Fruit fly (Drosophila melanogaster) whole organism, embryonic: Measurements from ENCODE around the gene CG16972.

Experiments used
- CG10462 ChIP-seq: fragments of 200-800 bp; sonication (Bioruptor generic); optimal IDR thresholded peaks from 2 replicates; lab custom pipeline; 2016; ENCODE audit warnings: missing biosample characterization, missing genetic modification characterization
- CG11560 ChIP-seq: fragments of 200-800 bp; sonication (Bioruptor generic); IDR thresholded peaks from 3 replicates; pipeline ENCODE4 v1.3.6; 2022; ENCODE audit warnings: missing biosample characterization, missing genetic modification characterization
- CG12236 ChIP-seq: fragments of 200-800 bp; sonication (Bioruptor generic); optimal IDR thresholded peaks from 2 replicates; lab custom pipeline; 2016; ENCODE audit warnings: missing biosample characterization, missing genetic modification characterization
- CG13296 ChIP-seq: fragments of 200-800 bp; sonication (Bioruptor generic); optimal IDR thresholded peaks from 3 replicates; lab custom pipeline; 2018; ENCODE audit warnings: missing biosample characterization, mild to moderate bottlenecking, missing genetic modification characterization
- CG13424 ChIP-seq: fragments of 200-800 bp; sonication (Bioruptor generic); optimal IDR thresholded peaks from 2 replicates; lab custom pipeline; 2019; ENCODE audit warnings: missing biosample characterization, mild to moderate bottlenecking, missing genetic modification characterization, moderate library complexity
- CG16779 ChIP-seq: fragments of 200-800 bp; sonication (Bioruptor generic); IDR thresholded peaks from 2 replicates; pipeline ENCODE4 v1.3.6; 2022; ENCODE audit warnings: missing biosample characterization, missing genetic modification characterization
- CG17328 ChIP-seq: fragments of 200-800 bp; sonication (Bioruptor generic); IDR thresholded peaks from 2 replicates; pipeline ENCODE4 v1.3.6; 2022; ENCODE audit warnings: missing biosample characterization, missing genetic modification characterization
- CG17612 ChIP-seq: fragments of 200-800 bp; sonication (Bioruptor generic); IDR thresholded peaks from 2 replicates; pipeline ENCODE4 v1.3.6; 2022; ENCODE audit warnings: missing biosample characterization, missing genetic modification characterization
- CG30020 ChIP-seq: fragments of 200-800 bp; optimal IDR thresholded peaks from 2 replicates; lab custom pipeline; 2019; ENCODE audit warnings: missing biosample characterization, mild to moderate bottlenecking, missing genetic modification characterization, moderate library complexity
- CG3281 ChIP-seq: fragments of 200-800 bp; sonication (Bioruptor generic); optimal IDR thresholded peaks from 3 replicates; lab custom pipeline; 2017; ENCODE audit warnings: missing biosample characterization, mild to moderate bottlenecking, missing genetic modification characterization
- CG5953 ChIP-seq: fragments of 200-800 bp; sonication (Bioruptor generic); IDR thresholded peaks from 2 replicates; pipeline ENCODE4 v1.3.6; 2022; ENCODE audit warnings: missing biosample characterization, missing genetic modification characterization
- CG7357 ChIP-seq: fragments of 200-800 bp; sonication (Bioruptor generic); IDR thresholded peaks from 3 replicates; pipeline ENCODE4 v1.3.6; 2022; ENCODE audit warnings: missing biosample characterization, missing genetic modification characterization
- CG8089 ChIP-seq: fragments of 200-800 bp; sonication (Bioruptor generic); optimal IDR thresholded peaks from 3 replicates; lab custom pipeline; 2016; ENCODE audit warnings: missing biosample characterization, missing genetic modification characterization
- CG8290 ChIP-seq, 3 experiments: fragments of 200-800 bp; sonication (Bioruptor generic); optimal IDR thresholded peaks; 2 replicates each; lab custom pipeline; 2016 to 2019; ENCODE audit warnings: missing biosample characterization in 3 of 3, missing genetic modification characterization in 3 of 3, mild to moderate bottlenecking in 2 of 3, moderate library complexity in 1 of 3
- Camta ChIP-seq: fragments of 200-800 bp; sonication (Bioruptor generic); optimal IDR thresholded peaks from 2 replicates; lab custom pipeline; 2016; ENCODE audit warnings: missing biosample characterization, missing genetic modification characterization
- Chrac-16 ChIP-seq: fragments of 200-800 bp; sonication (Bioruptor generic); optimal IDR thresholded peaks from 3 replicates; lab custom pipeline; 2016; ENCODE audit warnings: missing biosample characterization, missing genetic modification characterization
- D19B ChIP-seq: fragments of 200-800 bp; sonication (Bioruptor generic); optimal IDR thresholded peaks from 2 replicates; lab custom pipeline; 2017; ENCODE audit warnings: missing biosample characterization, mild to moderate bottlenecking, missing genetic modification characterization
- Dll ChIP-seq: fragments of 200-800 bp; sonication (Bioruptor generic); IDR thresholded peaks from 4 replicates; pipeline ENCODE4 v1.3.6; 2022; ENCODE audit warnings: missing biosample characterization, missing genetic modification characterization; ENCODE audit not compliant: partially characterized antibody
- HLH3B ChIP-seq: fragments of 200-800 bp; sonication (Bioruptor generic); IDR thresholded peaks from 2 replicates; pipeline ENCODE4 v1.3.6; 2022; ENCODE audit warnings: missing biosample characterization, missing genetic modification characterization
- Hmr ChIP-seq: fragments of 200-800 bp; sonication (Bioruptor generic); optimal IDR thresholded peaks from 3 replicates; lab custom pipeline; 2017; ENCODE audit warnings: mild to moderate bottlenecking, missing biosample characterization, missing genetic modification reagents, missing genetic modification characterization
- Hr3 ChIP-seq: fragments of 200-800 bp; sonication (Bioruptor generic); optimal IDR thresholded peaks from 3 replicates; lab custom pipeline; 2016; ENCODE audit warnings: missing biosample characterization, missing genetic modification characterization
- Lpt ChIP-seq: fragments of >200 bp; optimal IDR thresholded peaks from 2 replicates; lab custom pipeline; 2018; ENCODE audit warnings: missing biosample characterization, missing genetic modification characterization
- Scr ChIP-seq: fragments of 200-800 bp; sonication (Bioruptor generic); IDR thresholded peaks from 2 replicates; pipeline ENCODE4 v1.3.6; 2022; ENCODE audit warnings: missing biosample characterization, missing genetic modification characterization; ENCODE audit not compliant: partially characterized antibody
- Taf1 ChIP-seq: fragments of 200-800 bp; sonication (Bioruptor generic); IDR thresholded peaks from 2 replicates; pipeline ENCODE4 v1.3.6; 2022; ENCODE audit warnings: missing biosample characterization, missing genetic modification characterization
- ab ChIP-seq: fragments of 200-800 bp; sonication (Bioruptor generic); optimal IDR thresholded peaks from 2 replicates; lab custom pipeline; 2016; ENCODE audit warnings: missing biosample characterization, missing genetic modification characterization
- ato ChIP-seq: fragments of 200-800 bp; sonication (Bioruptor generic); IDR thresholded peaks from 2 replicates; pipeline ENCODE4 v1.3.6; 2022; ENCODE audit warnings: missing biosample characterization, missing genetic modification characterization; ENCODE audit not compliant: partially characterized antibody
- gcm2 ChIP-seq: fragments of 200-800 bp; sonication (Bioruptor generic); optimal IDR thresholded peaks from 2 replicates; lab custom pipeline; 2016; ENCODE audit warnings: missing biosample characterization, missing genetic modification characterization
- grn ChIP-seq: fragments of 200-800 bp; sonication (Bioruptor generic); optimal IDR thresholded peaks from 3 replicates; lab custom pipeline; 2017; ENCODE audit warnings: missing biosample characterization, missing genetic modification characterization
- gt ChIP-seq: fragments of 200-800 bp; sonication (Bioruptor generic); IDR thresholded peaks from 2 replicates; pipeline ENCODE4 v1.3.6; 2022; ENCODE audit warnings: missing biosample characterization, missing genetic modification characterization
- hkb ChIP-seq, 2 experiments: fragments of 200-800 bp in 1 of 2; fragments of >200 bp in 1 of 2; sonication (Bioruptor generic) in 1 of 2; IDR thresholded peaks in 1 of 2; optimal IDR thresholded peaks in 1 of 2; 2 replicates each; pipeline versions ENCODE4 v1.3.6 to Lab custom; 2017 to 2022; ENCODE audit warnings: missing biosample characterization in 1 of 2, missing genetic modification characterization in 1 of 2
- kay ChIP-seq: fragments of 200-800 bp; sonication (Bioruptor generic); optimal IDR thresholded peaks from 2 replicates; lab custom pipeline; 2016; ENCODE audit warnings: missing biosample characterization, missing genetic modification characterization
- phol ChIP-seq: fragments of 200-800 bp; sonication (Bioruptor generic); optimal IDR thresholded peaks from 3 replicates; lab custom pipeline; 2018; ENCODE audit warnings: missing biosample characterization, mild to moderate bottlenecking, missing genetic modification characterization, moderate library complexity
- pita ChIP-seq: fragments of 200-800 bp; sonication (Bioruptor generic); optimal IDR thresholded peaks from 2 replicates; lab custom pipeline; 2017; ENCODE audit warnings: missing biosample characterization, mild to moderate bottlenecking, missing genetic modification characterization
- pnt ChIP-seq: fragments of 200-800 bp; sonication (Bioruptor generic); optimal IDR thresholded peaks from 3 replicates; lab custom pipeline; 2016; ENCODE audit warnings: missing biosample characterization, missing genetic modification characterization
- ranshi ChIP-seq: fragments of 200-800 bp; sonication (Bioruptor generic); IDR thresholded peaks from 2 replicates; pipeline ENCODE4 v1.3.6; 2022; ENCODE audit warnings: missing biosample characterization, missing genetic modification characterization
- sisA ChIP-seq: fragments of 200-800 bp; sonication (Bioruptor generic); IDR thresholded peaks from 2 replicates; pipeline ENCODE4 v1.3.6; 2022; ENCODE audit warnings: missing biosample characterization, missing genetic modification characterization
- sqz ChIP-seq: fragments of 200-800 bp; sonication (Bioruptor generic); optimal IDR thresholded peaks from 3 replicates; lab custom pipeline; 2018; ENCODE audit warnings: missing biosample characterization, mild to moderate bottlenecking, missing genetic modification characterization
- stwl ChIP-seq: fragments of 200-800 bp; sonication (Bioruptor generic); optimal IDR thresholded peaks from 3 replicates; lab custom pipeline; 2018; ENCODE audit warnings: missing biosample characterization, mild to moderate bottlenecking, missing genetic modification characterization, moderate library complexity
- tgo ChIP-seq: fragments of 200-800 bp; sonication (Bioruptor generic); IDR thresholded peaks from 3 replicates; pipeline ENCODE4 v1.3.6; 2022; ENCODE audit warnings: missing biosample characterization, missing genetic modification characterization
- tin ChIP-seq: fragments of 200-800 bp; sonication (Bioruptor generic); optimal IDR thresholded peaks from 3 replicates; lab custom pipeline; 2016; ENCODE audit warnings: missing biosample characterization, missing genetic modification characterization
- tna ChIP-seq: fragments of 200-800 bp; sonication (Bioruptor generic); IDR thresholded peaks from 2 replicates; pipeline ENCODE4 v1.3.6; 2022; ENCODE audit warnings: missing biosample characterization, missing genetic modification characterization; ENCODE audit not compliant: partially characterized antibody
- toy ChIP-seq: fragments of 200-800 bp; sonication (Bioruptor generic); IDR thresholded peaks from 2 replicates; pipeline ENCODE4 v1.3.6; 2022; ENCODE audit warnings: missing biosample characterization, missing genetic modification characterization
- trh ChIP-seq: fragments of 200-800 bp; sonication (Bioruptor generic); optimal IDR thresholded peaks from 2 replicates; lab custom pipeline; 2016; ENCODE audit warnings: missing biosample characterization, missing genetic modification characterization
- ttk ChIP-seq: fragments of 200-800 bp; sonication (Bioruptor generic); IDR thresholded peaks from 2 replicates; pipeline ENCODE4 v2.1.2; 2022; ENCODE audit warnings: missing biosample characterization, missing genetic modification characterization
- unc-4 ChIP-seq: fragments of 200-800 bp; sonication (Bioruptor generic); IDR thresholded peaks from 2 replicates; pipeline ENCODE4 v1.3.6; 2022; ENCODE audit warnings: missing biosample characterization, missing genetic modification characterization; ENCODE audit not compliant: partially characterized antibody
- z ChIP-seq: fragments of 200-800 bp; sonication (Bioruptor generic); IDR thresholded peaks from 3 replicates; pipeline ENCODE4 v1.3.6; 2022; ENCODE audit warnings: missing biosample characterization, missing genetic modification characterization

Gene CG16972

dm6 chr2L:13222225-13222648, 19.1 kb upstream of the CG16972 start, which contains the start of the genes Ski6 and CG16812 (continued):
- TF ChIP-seq CG8290 (GFP tag; optimal IDR thresholded peaks at IDR 0.05; lab: Kevin White, UChicago) (peak; percentile 37), CG8290 (tag; optimal IDR thresholded peaks at IDR 0.05; lab: Kevin White, UChicago) (no peak), sisA (GFP tag; lab: Robert Waterston, UW) (0 out of 2 replicates have a peak, but pooled peaks have one; percentile 16), unc-4 (peak; percentile 61), CG13296 (GFP tag; lab: Kevin White, UChicago) (peak; percentile 62), Dll (peak; percentile 51; the same call in 2 of the 4 replicates), ttk (GFP tag; lab: Robert Waterston, UW) (no peak; the same call in 1 of the 2 replicates), CG13424 (peak; percentile 85), CG17328 (GFP tag; lab: Robert Waterston, UW) (peak; percentile 68), CG17612 (GFP tag; lab: Robert Waterston, UW) (no peak), tgo (GFP tag; lab: Robert Waterston, UW) (peak; percentile 58; the same call in 2 of the 3 replicates), Hr3 (peak; percentile 71), grn (GFP tag; lab: Kevin White, UChicago) (no peak), Scr (GFP tag; lab: Robert Waterston, UW) (0 out of 2 replicates have a peak, but pooled peaks have one; percentile 37), CG3281 (GFP tag; lab: Kevin White, UChicago) (no peak), z (no peak), CG16779 (peak; percentile 23; the same call in 1 of the 2 replicates), CG30020 (peak; percentile 81), ato (no peak), HLH3B (peak; percentile 64), trh (peak; percentile 36), pita (no peak), Hmr (GFP tag; lab: Kevin White, UChicago) (peak; percentile 71), pnt (peak; percentile 15), Chrac-16 (GFP tag; lab: Kevin White, UChicago) (peak; percentile 78), CG7357 (no peak), Taf1 (GFP tag; lab: Robert Waterston, UW) (no peak), tin (GFP tag; lab: Kevin White, UChicago) (peak; percentile 66), phol (tag; lab: Kevin White, UChicago) (peak; percentile 82), Lpt (no peak), tna (GFP tag; lab: Robert Waterston, UW) (no peak), D19B (GFP tag; lab: Kevin White, UChicago) (peak; percentile 10), CG8089 (GFP tag; lab: Kevin White, UChicago) (no peak), toy (GFP tag; lab: Robert Waterston, UW) (no peak), gt (no peak), CG11560 (tag; lab: Robert Waterston, UW) (no peak), Camta (GFP tag; lab: Kevin White, UChicago) (peak; percentile 48), ab (GFP tag; lab: Kevin White, UChicago) (no peak), ranshi (peak; percentile 64), stwl (peak; percentile 79), CG10462 (GFP tag; lab: Kevin White, UChicago) (peak; percentile 40), kay (GFP tag; lab: Kevin White, UChicago) (peak; percentile 52), CG12236 (GFP tag; lab: Kevin White, UChicago) (no peak), hkb (optimal IDR thresholded peaks at IDR 0.05; lab: Kevin White, UChicago) (no peak), hkb (GFP tag; IDR thresholded peaks at IDR 0.05; lab: Robert Waterston, UW) (peak; percentile 69), sqz (no peak), CG5953 (no peak), gcm2 (no peak)
- TF ChIP-seq, all 482 proteins: peak for 223
